Worm (Caenorhabditis elegans): Measurements from ENCODE around the gene C18B2.3.

- TF ChIP-seq pha-4 (GFP tag; IDR thresholded peaks at IDR 0.05) (no peak), pha-4 (tag; optimal IDR thresholded peaks at IDR 0.05) (no peak), mdl-1 (tag; optimal IDR thresholded peaks at IDR 0.05) (no peak), lin-38 (GFP tag; IDR thresholded peaks at IDR 0.05) (no peak), lin-13 (GFP tag; optimal IDR thresholded peaks at IDR 0.05) (no peak), zip-2 (tag; optimal IDR thresholded peaks at IDR 0.05) (no peak), T20F7.1 (GFP tag; optimal IDR thresholded peaks at IDR 0.05) (no peak), lir-3 (tag; optimal IDR thresholded peaks at IDR 0.05) (no peak), pqm-1 (tag; optimal IDR thresholded peaks at IDR 0.05) (peak; percentile 46)
Observed at ce11 chrX:3600390-3600789, 1.2 kb upstream of the C18B2.3 start, which contains the start of gene cgr-1.
